Fruit fly (Drosophila melanogaster) whole organism, pupa: ENCODE measurements around the gene Hmbs.

ENCODE experiments used
- CG10348 ChIP-seq: fragments of 200-800 bp; sonication (Bioruptor generic); IDR thresholded peaks from 2 replicates; pipeline ENCODE4 v1.3.6; 2022; ENCODE audit warnings: missing biosample characterization, missing genetic modification characterization
- CG14655 ChIP-seq: fragments of 200-800 bp; sonication (Bioruptor generic); optimal IDR thresholded peaks from 3 replicates; lab custom pipeline; 2017; ENCODE audit warnings: mild to moderate bottlenecking, missing biosample characterization, missing genetic modification reagents, missing genetic modification characterization
- CG15710 ChIP-seq: fragments of 200-800 bp; sonication (Bioruptor generic); optimal IDR thresholded peaks from 2 replicates; lab custom pipeline; 2018; ENCODE audit warnings: missing biosample characterization, mild to moderate bottlenecking, missing genetic modification characterization, moderate library complexity
- CG32121 ChIP-seq: fragments of 200-800 bp; sonication (Bioruptor generic); IDR thresholded peaks from 2 replicates; pipeline ENCODE4 v1.3.6; 2022; ENCODE audit warnings: missing biosample characterization, missing genetic modification characterization
- CG4496 ChIP-seq: fragments of 200-800 bp; sonication (Bioruptor generic); IDR thresholded peaks from 3 replicates; pipeline ENCODE4 v1.3.6; 2022; ENCODE audit warnings: missing biosample characterization, missing genetic modification characterization
- CG8159 ChIP-seq: fragments of 200-800 bp; sonication (Bioruptor generic); optimal IDR thresholded peaks from 3 replicates; lab custom pipeline; 2018; ENCODE audit warnings: missing biosample characterization, mild to moderate bottlenecking, missing genetic modification characterization, moderate library complexity
- CG8301 ChIP-seq: fragments of 200-800 bp; sonication (Bioruptor generic); optimal IDR thresholded peaks from 2 replicates; lab custom pipeline; 2018; ENCODE audit warnings: missing biosample characterization, mild to moderate bottlenecking, missing genetic modification characterization
- D1 ChIP-seq: fragments of 200-800 bp; sonication (Bioruptor generic); optimal IDR thresholded peaks from 2 replicates; lab custom pipeline; 2018; ENCODE audit warnings: missing biosample characterization, mild to moderate bottlenecking, missing genetic modification characterization, moderate library complexity
- EcR ChIP-seq: fragments of 200-800 bp; sonication (Bioruptor generic); optimal IDR thresholded peaks from 3 replicates; lab custom pipeline; 2019; ENCODE audit warnings: missing biosample characterization, missing genetic modification characterization, mild to moderate bottlenecking, moderate library complexity, missing genetic modification reagents
- Ets98B ChIP-seq: fragments of 200-800 bp; sonication (Bioruptor generic); IDR thresholded peaks from 2 replicates; pipeline ENCODE4 v1.3.6; 2022; ENCODE audit warnings: missing biosample characterization, missing genetic modification characterization
- Pif1B ChIP-seq: fragments of 200-800 bp; sonication (Bioruptor generic); optimal IDR thresholded peaks from 3 replicates; lab custom pipeline; 2016; ENCODE audit warnings: missing biosample characterization, missing genetic modification characterization
- fd96Ca ChIP-seq: fragments of 200-800 bp; sonication (Bioruptor generic); IDR thresholded peaks from 3 replicates; pipeline ENCODE4 v1.3.6; 2022; ENCODE audit warnings: missing biosample characterization, missing genetic modification characterization
- gl ChIP-seq: fragments of 200-800 bp; sonication (Bioruptor generic); optimal IDR thresholded peaks from 2 replicates; lab custom pipeline; 2018; ENCODE audit warnings: missing biosample characterization, mild to moderate bottlenecking, missing genetic modification characterization
- rn ChIP-seq: fragments of 200-800 bp; sonication (Bioruptor generic); IDR thresholded peaks from 2 replicates; pipeline ENCODE4 v1.3.6; 2022; ENCODE audit warnings: missing biosample characterization, missing genetic modification characterization

dm6 chr3L:1325626-1325937, 9.1 kb upstream of the Hmbs start:
- TF ChIP-seq gl (tag; lab: Kevin White, UChicago): no peak
- TF ChIP-seq CG10348 (GFP tag; lab: Robert Waterston, UW): no peak
- TF ChIP-seq CG8159 (tag; lab: Kevin White, UChicago): no peak
- TF ChIP-seq Ets98B (GFP tag; lab: Robert Waterston, UW): no peak
- no peak for TF ChIP-seq CG8301 (tag; lab: Kevin White, UChicago)
- no peak for TF ChIP-seq EcR (GFP tag; lab: Kevin White, UChicago)
- no peak for TF ChIP-seq D1 (tag; lab: Kevin White, UChicago)
- no peak for TF ChIP-seq Pif1B (GFP tag; lab: Kevin White, UChicago)
- no peak for TF ChIP-seq CG4496 (GFP tag; lab: Robert Waterston, UW)
- no peak for TF ChIP-seq rn (GFP tag; lab: Robert Waterston, UW)
- no peak for TF ChIP-seq CG14655 (GFP tag; lab: Kevin White, UChicago)
- TF ChIP-seq CG32121: no peak
- TF ChIP-seq fd96Ca: no peak
- TF ChIP-seq CG15710 (tag; lab: Kevin White, UChicago): no peak
